Fruit fly (Drosophila melanogaster): ENCODE results near the gene Arts.

The Arts gene

dm6 chr3L:16572208-16572607 lies 30.4 kb upstream of the Arts start (continued):
- TF ChIP-seq CG30020 (tag; optimal IDR thresholded peaks at IDR 0.05) (no peak), CG32532 (GFP tag; IDR thresholded peaks at IDR 0.05) (peak; percentile 32; the same call in 1 of the 2 replicates), CG10543 (GFP tag; optimal IDR thresholded peaks at IDR 0.05) (peak; percentile 12), Med (GFP tag) (peak; percentile 70), CG13296 (GFP tag; optimal IDR thresholded peaks at IDR 0.05) (peak; percentile 36), BtbVII (GFP tag; optimal IDR thresholded peaks at IDR 0.05) (peak; percentile 37), CG6791 (GFP tag; IDR thresholded peaks at IDR 0.05; ENCODE audit: partially characterized antibody) (0 out of 3 replicates have a peak, but pooled peaks have one; percentile 6), HmgZ (tag; optimal IDR thresholded peaks at IDR 0.05) (peak; percentile 28), Vsx1 (GFP tag; optimal IDR thresholded peaks at IDR 0.05) (peak; percentile 16), chinmo (GFP tag; IDR thresholded peaks at IDR 0.05; ENCODE audit: partially characterized antibody) (peak; percentile 72; the same call in 2 of the 4 replicates), ara (GFP tag; IDR thresholded peaks at IDR 0.05) (no peak), NFAT (GFP tag; IDR thresholded peaks at IDR 0.05) (peak; percentile 54; the same call in 1 of the 2 replicates), Trl (optimal IDR thresholded peaks at IDR 0.05) (peak; percentile 60 to 81), Trl (GFP tag; optimal IDR thresholded peaks at IDR 0.05) (no peak), CG16813 (GFP tag; IDR thresholded peaks at IDR 0.05; ENCODE audit: partially characterized antibody) (no peak), Bdp1 (GFP tag; optimal IDR thresholded peaks at IDR 0.05) (no peak), bbx (GFP tag; IDR thresholded peaks at IDR 0.05; ENCODE audit: partially characterized antibody) (peak; percentile 47; the same call in 1 of the 2 replicates), ci (GFP tag; IDR thresholded peaks at IDR 0.05) (peak; percentile 71; the same call in 2 of the 3 replicates), bcd (GFP tag; optimal IDR thresholded peaks at IDR 0.05) (no peak), CG17568 (GFP tag; optimal IDR thresholded peaks at IDR 0.05) (peak; percentile 9), pros (GFP tag; optimal IDR thresholded peaks at IDR 0.05) (peak; percentile 5), CG15601 (tag; optimal IDR thresholded peaks at IDR 0.05) (peak; percentile 27), Dref (GFP tag; IDR thresholded peaks at IDR 0.05) (no peak), CG34376 (GFP tag; optimal IDR thresholded peaks at IDR 0.05) (peak; percentile 71), gro (GFP tag; optimal IDR thresholded peaks at IDR 0.05) (peak; percentile 56), mirr (GFP tag; optimal IDR thresholded peaks at IDR 0.05) (peak; percentile 9), sens (GFP tag) (peak; percentile 34), inv (GFP tag; IDR thresholded peaks at IDR 0.05; ENCODE audit: partially characterized antibody) (0 out of 2 replicates have a peak, but pooled peaks have one; percentile 16), grau (tag; optimal IDR thresholded peaks at IDR 0.05) (peak; percentile 11), CG17359 (tag; optimal IDR thresholded peaks at IDR 0.05) (peak; percentile 17), seq (GFP tag; IDR thresholded peaks at IDR 0.05) (no peak), oc (tag; optimal IDR thresholded peaks at IDR 0.05) (peak; percentile 19), CG3163 (GFP tag; optimal IDR thresholded peaks at IDR 0.05) (peak; percentile 86), CG2199 (GFP tag; IDR thresholded peaks at IDR 0.05) (0 out of 3 replicates have a peak, but pooled peaks have one; percentile 42), Bgb (GFP tag; IDR thresholded peaks at IDR 0.05; ENCODE audit: partially characterized antibody) (peak; percentile 51; the same call in 1 of the 2 replicates), caup (GFP tag; optimal IDR thresholded peaks at IDR 0.05; ENCODE audit: severe bottlenecking) (peak; percentile 2), stc (GFP tag; IDR thresholded peaks at IDR 0.05) (peak; percentile 34; the same call in 1 of the 2 replicates), ewg (GFP tag; optimal IDR thresholded peaks at IDR 0.05) (no peak), CG42726 (GFP tag; IDR thresholded peaks at IDR 0.05; ENCODE audit: partially characterized antibody) (0 out of 2 replicates have a peak, but pooled peaks have one; percentile 10), chm (GFP tag; IDR thresholded peaks at IDR 0.05) (peak; percentile 79; the same call in 1 of the 2 replicates), Pdp1 (GFP tag; optimal IDR thresholded peaks at IDR 0.05) (peak in 1 of 2 experiments; percentile 75), CG13287 (GFP tag; IDR thresholded peaks at IDR 0.05; ENCODE audit: partially characterized antibody) (peak; percentile 23; the same call in 1 of the 2 replicates), CHES-1-like (GFP tag; optimal IDR thresholded peaks at IDR 0.05) (peak; percentile 1), Atf6 (GFP tag; IDR thresholded peaks at IDR 0.05) (peak; percentile 39; the same call in 1 of the 2 replicates), E2f2 (GFP tag; IDR thresholded peaks at IDR 0.05) (peak; percentile 17; the same call in 1 of the 2 replicates), CG7745 (tag; optimal IDR thresholded peaks at IDR 0.05) (peak; percentile 84), run (tag; optimal IDR thresholded peaks at IDR 0.05) (no peak), sd (tag; optimal IDR thresholded peaks at IDR 0.05) (peak; percentile 26)

All from whole organism, embryonic.